Worm (Caenorhabditis elegans) whole organism, L3 larva: ENCODE results near the gene alh-9.

Experiments used
- R02D3.7 ChIP-seq: fragments of 150-350 bp; optimal IDR thresholded peaks from 2 replicates; lab custom pipeline; 2014; ENCODE audit warnings: missing biosample characterization, missing genetic modification characterization
- ZK546.5 ChIP-seq: sonication (generic microtip); optimal IDR thresholded peaks from 2 replicates; lab custom pipeline; 2017; ENCODE audit warnings: missing biosample characterization, missing genetic modification characterization
- fkh-10 ChIP-seq: sonication (generic microtip); optimal IDR thresholded peaks from 2 replicates; lab custom pipeline; 2017; ENCODE audit warnings: missing biosample characterization, missing genetic modification reagents, missing genetic modification characterization
- fos-1 ChIP-seq: fragments of 150-350 bp; optimal IDR thresholded peaks from 2 replicates; lab custom pipeline; 2014; ENCODE audit warnings: missing biosample characterization, missing genetic modification characterization
- nhr-11 ChIP-seq: fragments of 150-350 bp; optimal IDR thresholded peaks from 2 replicates; lab custom pipeline; 2014; ENCODE audit warnings: missing biosample characterization, missing genetic modification characterization
- nhr-237 ChIP-seq: fragments of 150-350 bp; optimal IDR thresholded peaks from 2 replicates; lab custom pipeline; 2014; ENCODE audit warnings: missing biosample characterization, missing genetic modification characterization
- pqm-1 ChIP-seq: fragments of 150-350 bp; optimal IDR thresholded peaks from 2 replicates; lab custom pipeline; 2017; ENCODE audit warnings: missing biosample characterization, missing genetic modification characterization, inconsistent platforms
- skn-1 ChIP-seq: fragments of 150-350 bp; optimal IDR thresholded peaks from 2 replicates; lab custom pipeline; 2014; ENCODE audit warnings: missing biosample characterization, missing genetic modification characterization
- snpc-4 ChIP-seq: fragments of 150-350 bp; optimal IDR thresholded peaks from 2 replicates; lab custom pipeline; 2014; ENCODE audit warnings: missing biosample characterization, missing genetic modification characterization
- unc-39 ChIP-seq: sonication (generic microtip); optimal IDR thresholded peaks from 4 replicates; lab custom pipeline; 2017; ENCODE audit warnings: missing biosample characterization, missing genetic modification characterization
- ztf-4 ChIP-seq: fragments of 150-350 bp; optimal IDR thresholded peaks from 2 replicates; lab custom pipeline; 2014; ENCODE audit warnings: missing biosample characterization, missing genetic modification characterization

ce11 chrIII:5906059-5906458 is 50.2 kb downstream of the alh-9 start, which contains the start of gene dpff-1:
- TF ChIP-seq ZK546.5 (tag; lab: Kevin White, UChicago) = no peak
- no peak for TF ChIP-seq skn-1 (tag; lab: Kevin White, UChicago)
- TF ChIP-seq nhr-237 (tag; lab: Kevin White, UChicago) = no peak
- TF ChIP-seq unc-39 (tag; lab: Kevin White, UChicago) = no peak
- no peak for TF ChIP-seq ztf-4 (tag; lab: Kevin White, UChicago)
- TF ChIP-seq fos-1 (tag; lab: Kevin White, UChicago) = no peak
- TF ChIP-seq pqm-1 (tag; lab: Kevin White, UChicago) = no peak
- TF ChIP-seq R02D3.7 (tag; lab: Kevin White, UChicago) = no peak
- TF ChIP-seq fkh-10 = no peak
- TF ChIP-seq snpc-4 = no peak
- TF ChIP-seq nhr-11 = no peak
